Fruit fly (Drosophila melanogaster): ENCODE data around the gene CG34140.
A peak's percentile ranks its signal among the peaks of the same experiment; 100 is the strongest.

The CG34140 gene

dm6 chr3L:184251-184650 lies at the start of gene CG34140, which contains the start of the genes Mkp and Mtch (continued):
- TF ChIP-seq CG14667 (GFP tag; IDR thresholded peaks at IDR 0.05) = peak; percentile 70
- TF ChIP-seq z (GFP tag; IDR thresholded peaks at IDR 0.05) = no peak
- peak; percentile 87 for TF ChIP-seq CG13775 (GFP tag; optimal IDR thresholded peaks at IDR 0.05)
- peak; percentile 67 for TF ChIP-seq run (tag; optimal IDR thresholded peaks at IDR 0.05)
- peak; percentile 46; the same call in 1 of the 2 replicates for TF ChIP-seq dan (GFP tag; IDR thresholded peaks at IDR 0.05)
- TF ChIP-seq crp (GFP tag; optimal IDR thresholded peaks at IDR 0.05) = peak; percentile 38 to 85
- peak; percentile 95 for TF ChIP-seq CG2120 (GFP tag; optimal IDR thresholded peaks at IDR 0.05)
- TF ChIP-seq sna (GFP tag; IDR thresholded peaks at IDR 0.05; ENCODE audit: partially characterized antibody) = peak; percentile 97
- no peak for TF ChIP-seq unpg (GFP tag; optimal IDR thresholded peaks at IDR 0.05)
- no peak for TF ChIP-seq Hmx (GFP tag; optimal IDR thresholded peaks at IDR 0.05)
- TF ChIP-seq cad (GFP tag; optimal IDR thresholded peaks at IDR 0.05) = no peak
- no peak for TF ChIP-seq CG13624 (GFP tag; optimal IDR thresholded peaks at IDR 0.05)
- TF ChIP-seq CG6765 (GFP tag; optimal IDR thresholded peaks at IDR 0.05) = peak; percentile 56
- peak; percentile 89 for TF ChIP-seq Dbx (GFP tag; IDR thresholded peaks at IDR 0.05)
- TF ChIP-seq CG3407 (GFP tag; optimal IDR thresholded peaks at IDR 0.05) = no peak
- peak; percentile 84 for TF ChIP-seq sob (GFP tag; IDR thresholded peaks at IDR 0.05)
- peak; percentile 59 for TF ChIP-seq croc (GFP tag; conservative IDR thresholded peaks at IDR 0.05)
- peak; percentile 76 for TF ChIP-seq CG11247 (GFP tag; IDR thresholded peaks at IDR 0.05)
- peak; percentile 88 for TF ChIP-seq Max (GFP tag; optimal IDR thresholded peaks at IDR 0.05)
- peak; percentile 94 for TF ChIP-seq HLH54F (GFP tag; optimal IDR thresholded peaks at IDR 0.05)
- TF ChIP-seq CG7963 (GFP tag; IDR thresholded peaks at IDR 0.05; ENCODE audit: partially characterized antibody) = peak; percentile 54; the same call in 2 of the 3 replicates
- TF ChIP-seq CG10462 (GFP tag; optimal IDR thresholded peaks at IDR 0.05) = peak; percentile 86
- peak; percentile 87 for TF ChIP-seq Chrac-16 (GFP tag; optimal IDR thresholded peaks at IDR 0.05)
- peak; percentile 86 for TF ChIP-seq CG12942 (GFP tag; optimal IDR thresholded peaks at IDR 0.05)
- TF ChIP-seq CG8359 (GFP tag; optimal IDR thresholded peaks at IDR 0.05; ENCODE audit: borderline replicate concordance) = no peak
- TF ChIP-seq CG13287 (GFP tag; IDR thresholded peaks at IDR 0.05; ENCODE audit: partially characterized antibody) = peak; percentile 99
- peak; percentile 89 for TF ChIP-seq maf-S (GFP tag; optimal IDR thresholded peaks at IDR 0.05)
- 0 out of 3 replicates have a peak, but pooled peaks have one; percentile 25 for TF ChIP-seq CG3726 (GFP tag; IDR thresholded peaks at IDR 0.05)
- no peak for TF ChIP-seq HLHmδ (GFP tag; optimal IDR thresholded peaks at IDR 0.05)
- TF ChIP-seq CoRest (tag; optimal IDR thresholded peaks at IDR 0.05) = no peak
- peak; percentile 97 for TF ChIP-seq BEAF-32 (GFP tag; optimal IDR thresholded peaks at IDR 0.05)
- peak; percentile 71 for TF ChIP-seq ssp (GFP tag; IDR thresholded peaks at IDR 0.05)
- TF ChIP-seq prd (optimal IDR thresholded peaks at IDR 0.05) = no peak
- TF ChIP-seq prd (GFP tag; IDR thresholded peaks at IDR 0.05) = peak; percentile 92
- peak; percentile 81 for TF ChIP-seq nerfin-2 (GFP tag; IDR thresholded peaks at IDR 0.05; ENCODE audit: partially characterized antibody)
- TF ChIP-seq jigr1 (GFP tag; IDR thresholded peaks at IDR 0.05) = no peak
- TF ChIP-seq CG7745 (tag; optimal IDR thresholded peaks at IDR 0.05) = no peak
- peak; percentile 98 for TF ChIP-seq Dll (GFP tag; IDR thresholded peaks at IDR 0.05; ENCODE audit: partially characterized antibody)
- peak; percentile 86 for TF ChIP-seq CG12155 (GFP tag; optimal IDR thresholded peaks at IDR 0.05)
- 0 out of 3 replicates have a peak, but pooled peaks have one; percentile 7 for TF ChIP-seq gce (GFP tag; IDR thresholded peaks at IDR 0.05)
- peak; percentile 82 for TF ChIP-seq CG8924 (tag; optimal IDR thresholded peaks at IDR 0.05)
- TF ChIP-seq HLH3B (GFP tag; IDR thresholded peaks at IDR 0.05) = peak; percentile 82
- peak; percentile 91 for TF ChIP-seq dpn (GFP tag; optimal IDR thresholded peaks at IDR 0.05)
- TF ChIP-seq ash1 (GFP tag; optimal IDR thresholded peaks at IDR 0.05) = peak; percentile 9
- peak; percentile 76 for TF ChIP-seq Rx (GFP tag; IDR thresholded peaks at IDR 0.05)
- TF ChIP-seq Bgb (GFP tag; IDR thresholded peaks at IDR 0.05; ENCODE audit: partially characterized antibody) = peak; percentile 89
- TF ChIP-seq CG4328 (GFP tag; optimal IDR thresholded peaks at IDR 0.05) = peak; percentile 68
- peak; percentile 67 for TF ChIP-seq CG9876 (GFP tag; optimal IDR thresholded peaks at IDR 0.05)
- TF ChIP-seq CG2678 (tag; optimal IDR thresholded peaks at IDR 0.05) = no peak
- TF ChIP-seq CG15011 (GFP tag; optimal IDR thresholded peaks at IDR 0.05) = no peak

Data from whole organism, embryonic.